Worm (Caenorhabditis elegans) whole organism, L4 larva: ENCODE results near the gene trmt-10A.

Experiments used
- F44E2.7 ChIP-seq: fragments of 200-800 bp; sonication (Bioruptor generic); IDR thresholded peaks from 2 replicates; pipeline ENCODE4 v2.1.2; 2022; ENCODE audit warnings: missing genetic modification characterization, missing compliant biosample characterization
- Y105C5A.15 ChIP-seq: fragments of 200-800 bp; sonication (Bioruptor generic); IDR thresholded peaks from 2 replicates; pipeline ENCODE4 v1.3.6; 2022; ENCODE audit warnings: missing genetic modification characterization, missing compliant biosample characterization
- ama-1 ChIP-seq: fragments of 150-350 bp; optimal IDR thresholded peaks from 2 replicates; lab custom pipeline; 2014; ENCODE audit warnings: inconsistent platforms, mixed read lengths
- daf-12 ChIP-seq: fragments of 150-350 bp; optimal IDR thresholded peaks from 2 replicates; lab custom pipeline; 2014; ENCODE audit warnings: missing biosample characterization, missing genetic modification reagents, missing genetic modification characterization
- fkh-10 ChIP-seq: fragments of 150-350 bp; optimal IDR thresholded peaks from 2 replicates; lab custom pipeline; 2014; ENCODE audit warnings: missing biosample characterization, missing genetic modification reagents, missing genetic modification characterization
- nhr-11 ChIP-seq: fragments of 150-350 bp; optimal IDR thresholded peaks from 2 replicates; lab custom pipeline; 2014; ENCODE audit warnings: missing biosample characterization, missing genetic modification characterization
- nhr-25 ChIP-seq: sonication (generic microtip); optimal IDR thresholded peaks from 2 replicates; lab custom pipeline; 2017; ENCODE audit warnings: missing genetic modification characterization, mild to moderate bottlenecking, missing compliant biosample characterization, antibody characterized with exemption, moderate library complexity, borderline replicate concordance; ENCODE audit not compliant: insufficient read depth
- pqm-1 ChIP-seq: sonication (generic microtip); optimal IDR thresholded peaks from 2 replicates; lab custom pipeline; 2017; ENCODE audit warnings: missing biosample characterization, missing genetic modification characterization
- rbr-2 ChIP-seq: sonication (generic microtip); optimal IDR thresholded peaks from 2 replicates; lab custom pipeline; 2016; ENCODE audit warnings: missing genotype, missing genetic modification characterization, missing compliant biosample characterization
- unc-39 ChIP-seq: sonication (generic microtip); optimal IDR thresholded peaks from 2 replicates; lab custom pipeline; 2017; ENCODE audit warnings: missing biosample characterization, missing genetic modification characterization

DNA sequence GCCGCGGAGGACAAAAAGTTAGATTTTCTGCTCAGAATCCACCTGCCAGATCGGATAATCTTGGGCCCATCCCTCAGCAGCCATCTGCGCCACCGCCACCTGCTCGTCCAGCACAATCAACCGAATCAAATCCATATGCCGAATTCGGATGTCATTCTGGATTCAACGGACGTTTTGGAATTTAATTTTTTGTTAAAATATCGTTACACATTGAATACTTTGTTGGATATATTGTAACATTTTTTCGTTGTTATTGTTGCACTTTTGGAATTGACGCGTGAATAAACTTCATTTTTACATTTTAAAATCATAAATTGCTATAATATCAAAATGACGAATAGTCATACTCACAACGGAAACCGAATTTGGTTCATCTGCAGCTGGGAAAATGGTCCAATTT lies 1.6 kb upstream of the trmt-10A start, which contains the start of gene spe-29:
- TF ChIP-seq fkh-10 (GFP tag; lab: Kevin White, UChicago) (no peak), nhr-11 (no peak), ama-1 (lab: Kevin White, UChicago) (no peak), Y105C5A.15 (GFP tag; lab: Robert Waterston, UW) (no peak), rbr-2 (tag; lab: Kevin White, UChicago) (no peak), daf-12 (tag; lab: Kevin White, UChicago) (no peak), pqm-1 (tag; lab: Kevin White, UChicago) (no peak), unc-39 (tag; lab: Kevin White, UChicago) (no peak), F44E2.7 (GFP tag; lab: Robert Waterston, UW) (no peak), nhr-25 (no peak)
